Worm (Caenorhabditis elegans) whole organism, young adult: ENCODE data around the gene F14D2.15.

Experiments used
- F10E7.11 ChIP-seq: sonication (generic microtip); optimal IDR thresholded peaks from 2 replicates; lab custom pipeline; 2017; ENCODE audit warnings: mild to moderate bottlenecking, missing genetic modification characterization, moderate library complexity, missing compliant biosample characterization
- F57A8.1 ChIP-seq: fragments of 200-800 bp; sonication (Bioruptor generic); optimal IDR thresholded peaks from 2 replicates; lab custom pipeline; 2018; ENCODE audit warnings: mild to moderate bottlenecking, missing genetic modification characterization, moderate library complexity, missing compliant biosample characterization
- ama-1 ChIP-seq, 3 experiments: fragments of 150-350 bp in 1 of 3; sonication (generic microtip) in 2 of 3; optimal IDR thresholded peaks; 2 replicates each; lab custom pipeline; 2014 to 2018; ENCODE audit warnings: missing biosample characterization in 2 of 3, missing genetic modification characterization in 2 of 3, missing genetic modification reagents in 2 of 3
- aptf-2 ChIP-seq: fragments of 200-800 bp; sonication (Bioruptor generic); conservative IDR thresholded peaks from 2 replicates; pipeline ENCODE4 v1.3.6; 2022; ENCODE audit warnings: missing genetic modification reagents, missing genetic modification characterization, missing compliant biosample characterization
- ceh-58 ChIP-seq: fragments of 200-800 bp; sonication (Bioruptor generic); IDR thresholded peaks from 2 replicates; pipeline ENCODE4 v1.3.6; 2022; ENCODE audit warnings: missing genetic modification characterization, missing compliant biosample characterization
- ceh-79 ChIP-seq: sonication (generic microtip); optimal IDR thresholded peaks from 2 replicates; lab custom pipeline; 2017; ENCODE audit warnings: mild to moderate bottlenecking, missing genetic modification characterization, missing compliant biosample characterization
- mes-4 ChIP-seq: sonication (generic microtip); optimal IDR thresholded peaks from 2 replicates; lab custom pipeline; 2016; ENCODE audit warnings: missing genotype, missing genetic modification characterization, missing compliant biosample characterization
- rcor-1 ChIP-seq: fragments of 200-800 bp; sonication (Bioruptor generic); IDR thresholded peaks from 2 replicates; pipeline ENCODE4 v1.3.6; 2022; ENCODE audit warnings: missing genetic modification reagents, missing genetic modification characterization, missing compliant biosample characterization
- ztf-6 ChIP-seq: fragments of 200-800 bp; sonication (Bioruptor generic); IDR thresholded peaks from 2 replicates; pipeline ENCODE4 v1.3.6; 2022; ENCODE audit warnings: missing genetic modification reagents, missing genetic modification characterization, missing compliant biosample characterization

- TF ChIP-seq aptf-2 (GFP tag; lab: Robert Waterston, UW) (no peak), ztf-6 (GFP tag; lab: Robert Waterston, UW) (no peak), mes-4 (tag; lab: Kevin White, UChicago) (no peak), F10E7.11 (no peak), ama-1 (optimal IDR thresholded peaks at IDR 0.05; lab: Kevin White, UChicago) (no peak), ama-1 (GFP tag; optimal IDR thresholded peaks at IDR 0.05; lab: Kevin White, UChicago) (no peak), ceh-79 (tag; lab: Kevin White, UChicago) (no peak), F57A8.1 (GFP tag; lab: Kevin White, UChicago) (no peak), rcor-1 (GFP tag; lab: Robert Waterston, UW) (no peak), ceh-58 (no peak)
Measured at ce11 chrII:3340818-3341217, 2.8 kb downstream of the F14D2.15 start.
